Worm (Caenorhabditis elegans): ENCODE measurements around the gene C04A2.15.
A peak's percentile ranks its signal among the peaks of the same experiment; 100 is the strongest.

DNA sequence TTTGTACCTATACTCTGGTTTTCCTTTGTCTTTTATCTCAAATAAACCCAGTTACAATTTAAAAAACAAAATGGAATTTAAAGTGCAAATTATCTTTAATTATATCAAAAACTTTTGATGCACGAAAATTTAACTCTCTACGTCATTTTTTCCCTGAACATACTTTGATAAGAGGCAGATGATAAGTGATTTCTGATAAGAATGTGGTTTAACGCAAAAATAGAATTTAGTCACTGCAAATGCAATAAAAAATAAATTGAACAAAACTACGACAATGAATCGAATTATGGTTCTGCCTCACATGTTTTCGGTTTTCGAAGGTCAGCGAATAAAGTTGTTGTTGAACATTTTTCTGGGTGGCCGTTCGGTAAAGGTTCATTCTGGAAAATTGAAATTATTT is 30.2 kb upstream of the C04A2.15 start:
- TF ChIP-seq pqm-1 (tag; optimal IDR thresholded peaks at IDR 0.05) (peak; percentile 95), skn-1 (tag; optimal IDR thresholded peaks at IDR 0.05) (no peak), unc-62 (GFP tag; optimal IDR thresholded peaks at IDR 0.05) (no peak), pha-4 (tag; optimal IDR thresholded peaks at IDR 0.05) (peak; percentile 44), nhr-77 (tag; optimal IDR thresholded peaks at IDR 0.05) (no peak), nhr-28 (tag; optimal IDR thresholded peaks at IDR 0.05) (no peak), nhr-76 (tag; optimal IDR thresholded peaks at IDR 0.05) (no peak), unc-39 (tag; optimal IDR thresholded peaks at IDR 0.05) (no peak), nfya-1 (tag; optimal IDR thresholded peaks at IDR 0.05; ENCODE audit: insufficient read depth) (no peak), snpc-4 (tag; optimal IDR thresholded peaks at IDR 0.05) (no peak), nhr-237 (tag; optimal IDR thresholded peaks at IDR 0.05) (no peak), ZK546.5 (tag; optimal IDR thresholded peaks at IDR 0.05) (no peak)

Measured in whole organism, L3 larva.